Fruit fly (Drosophila melanogaster) whole organism, prepupa: ENCODE data around the gene Rsf1.
A peak's percentile ranks its signal among the peaks of the same experiment; 100 is the strongest.

Source experiments
- Blimp-1 ChIP-seq: fragments of 200-800 bp; sonication (Bioruptor generic); optimal IDR thresholded peaks from 3 replicates; lab custom pipeline; 2017; ENCODE audit warnings: missing biosample characterization, missing genetic modification characterization, mild to moderate bottlenecking, moderate library complexity, missing genetic modification reagents
- CG10631 ChIP-seq: fragments of 200-800 bp; sonication (Bioruptor generic); optimal IDR thresholded peaks from 2 replicates; lab custom pipeline; 2016; ENCODE audit warnings: missing biosample characterization, missing genetic modification characterization
- CG10669 ChIP-seq: fragments of 200-800 bp; sonication (Bioruptor generic); optimal IDR thresholded peaks from 3 replicates; lab custom pipeline; 2018; ENCODE audit warnings: missing biosample characterization, mild to moderate bottlenecking, missing genetic modification characterization, moderate library complexity
- CG11762 ChIP-seq: fragments of 200-800 bp; sonication (Bioruptor generic); optimal IDR thresholded peaks from 3 replicates; lab custom pipeline; 2016; ENCODE audit warnings: missing biosample characterization, missing genetic modification characterization; ENCODE audit not compliant: insufficient read depth
- CG11902 ChIP-seq: fragments of 200-800 bp; sonication (Bioruptor generic); optimal IDR thresholded peaks from 3 replicates; lab custom pipeline; 2016; ENCODE audit warnings: missing biosample characterization, missing genetic modification characterization
- CG1621 ChIP-seq: fragments of 200-800 bp; sonication (Bioruptor generic); optimal IDR thresholded peaks from 3 replicates; lab custom pipeline; 2018; ENCODE audit warnings: missing biosample characterization, mild to moderate bottlenecking, missing genetic modification characterization
- CG16779 ChIP-seq: fragments of 200-800 bp; sonication (Bioruptor generic); optimal IDR thresholded peaks from 3 replicates; lab custom pipeline; 2017; ENCODE audit warnings: missing biosample characterization, mild to moderate bottlenecking, missing genetic modification characterization
- CG3032 ChIP-seq: fragments of 200-800 bp; optimal IDR thresholded peaks from 2 replicates; lab custom pipeline; 2019; ENCODE audit warnings: missing biosample characterization, mild to moderate bottlenecking, missing genetic modification characterization, moderate library complexity
- CG31627 ChIP-seq: fragments of 200-800 bp; sonication (Bioruptor generic); optimal IDR thresholded peaks from 3 replicates; lab custom pipeline; 2016; ENCODE audit warnings: missing biosample characterization, missing genetic modification characterization
- CG32006 ChIP-seq: fragments of 200-800 bp; sonication (Bioruptor generic); optimal IDR thresholded peaks from 3 replicates; lab custom pipeline; 2017; ENCODE audit warnings: missing biosample characterization, mild to moderate bottlenecking, missing genetic modification characterization
- CG34406 ChIP-seq: fragments of 200-800 bp; sonication (Bioruptor generic); optimal IDR thresholded peaks from 3 replicates; lab custom pipeline; 2016; ENCODE audit warnings: missing biosample characterization, missing genetic modification characterization
- CG3919 ChIP-seq: fragments of 200-800 bp; sonication (Bioruptor generic); optimal IDR thresholded peaks from 3 replicates; lab custom pipeline; 2016; ENCODE audit warnings: missing biosample characterization, missing genetic modification characterization
- CG4318 ChIP-seq: fragments of 200-800 bp; sonication (Bioruptor generic); optimal IDR thresholded peaks from 3 replicates; lab custom pipeline; 2017; ENCODE audit warnings: missing biosample characterization, mild to moderate bottlenecking, missing genetic modification characterization
- CG6276 ChIP-seq: fragments of 200-800 bp; sonication (Bioruptor generic); optimal IDR thresholded peaks from 2 replicates; lab custom pipeline; 2017; ENCODE audit warnings: missing biosample characterization, mild to moderate bottlenecking, missing genetic modification characterization
- CG6808 ChIP-seq: fragments of 200-800 bp; sonication (Bioruptor generic); optimal IDR thresholded peaks from 3 replicates; lab custom pipeline; 2017; ENCODE audit warnings: missing biosample characterization, missing genetic modification characterization, mild to moderate bottlenecking, moderate library complexity, missing genetic modification reagents
- CG6854 ChIP-seq: fragments of 200-800 bp; sonication (Bioruptor generic); optimal IDR thresholded peaks from 2 replicates; lab custom pipeline; 2017; ENCODE audit warnings: missing biosample characterization, mild to moderate bottlenecking, missing genetic modification characterization
- CG7368 ChIP-seq: fragments of 200-800 bp; sonication (Bioruptor generic); optimal IDR thresholded peaks from 3 replicates; lab custom pipeline; 2016; ENCODE audit warnings: missing biosample characterization, missing genetic modification characterization
- CG8119 ChIP-seq: fragments of 200-800 bp; sonication (Bioruptor generic); IDR thresholded peaks from 3 replicates; pipeline ENCODE4 v1.3.6; 2022; ENCODE audit warnings: missing biosample characterization, missing genetic modification characterization
- CG8319 ChIP-seq: fragments of 200-800 bp; sonication (Bioruptor generic); optimal IDR thresholded peaks from 3 replicates; lab custom pipeline; 2016; ENCODE audit warnings: missing biosample characterization, missing genetic modification characterization
- CG8632 ChIP-seq: fragments of 200-800 bp; sonication (Bioruptor generic); optimal IDR thresholded peaks from 3 replicates; lab custom pipeline; 2016; ENCODE audit warnings: missing biosample characterization, missing genetic modification characterization
- CG9139 ChIP-seq: fragments of 200-800 bp; sonication (Bioruptor generic); optimal IDR thresholded peaks from 3 replicates; lab custom pipeline; 2017; ENCODE audit warnings: missing biosample characterization, mild to moderate bottlenecking, missing genetic modification characterization
- Eip75B ChIP-seq: fragments of 200-800 bp; sonication (Bioruptor generic); optimal IDR thresholded peaks from 3 replicates; lab custom pipeline; 2016; ENCODE audit warnings: missing biosample characterization, missing genetic modification characterization
- Eip78C ChIP-seq: fragments of 200-800 bp; sonication (Bioruptor generic); peaks from one replicate; lab custom pipeline; 2016; ENCODE audit warnings: missing biosample characterization, missing genetic modification characterization
- Eip93F ChIP-seq: fragments of 200-800 bp; sonication (Bioruptor generic); optimal IDR thresholded peaks from 2 replicates; lab custom pipeline; 2016; ENCODE audit warnings: missing biosample characterization, mild to moderate bottlenecking, missing genetic modification characterization
- Ets21C ChIP-seq: fragments of 200-800 bp; sonication (Bioruptor generic); optimal IDR thresholded peaks from 3 replicates; lab custom pipeline; 2016; ENCODE audit warnings: missing biosample characterization, missing genetic modification characterization
- Ets96B ChIP-seq: fragments of 200-800 bp; optimal IDR thresholded peaks from 2 replicates; lab custom pipeline; 2019; ENCODE audit warnings: missing biosample characterization, mild to moderate bottlenecking, missing genetic modification characterization, moderate library complexity
- Gug ChIP-seq: fragments of 200-800 bp; sonication (Bioruptor generic); IDR thresholded peaks from 2 replicates; pipeline ENCODE4 v1.3.6; 2022; ENCODE audit warnings: missing biosample characterization, missing genetic modification characterization
- Hr4 ChIP-seq: fragments of 200-800 bp; sonication (Bioruptor generic); optimal IDR thresholded peaks from 3 replicates; lab custom pipeline; 2016; ENCODE audit warnings: missing biosample characterization, missing genetic modification characterization
- Lpt ChIP-seq: fragments of 200-800 bp; sonication (Bioruptor generic); optimal IDR thresholded peaks from 3 replicates; lab custom pipeline; 2016; ENCODE audit warnings: missing biosample characterization, missing genetic modification characterization
- Met ChIP-seq: fragments of 200-800 bp; sonication (Bioruptor generic); optimal IDR thresholded peaks from 3 replicates; lab custom pipeline; 2016; ENCODE audit warnings: missing biosample characterization, missing genetic modification characterization
- OdsH ChIP-seq: fragments of 200-800 bp; sonication (Bioruptor generic); optimal IDR thresholded peaks from 3 replicates; lab custom pipeline; 2016; ENCODE audit warnings: missing biosample characterization, missing genetic modification characterization
- Smox ChIP-seq: fragments of 200-800 bp; sonication (Bioruptor generic); optimal IDR thresholded peaks from 3 replicates; lab custom pipeline; 2016; ENCODE audit warnings: missing biosample characterization, missing genetic modification characterization
- Sox102F ChIP-seq: fragments of 200-800 bp; sonication (Bioruptor generic); optimal IDR thresholded peaks from 2 replicates; lab custom pipeline; 2016; ENCODE audit warnings: missing biosample characterization, mild to moderate bottlenecking, missing genetic modification characterization
- Sox14 ChIP-seq: fragments of 200-800 bp; sonication (Bioruptor generic); optimal IDR thresholded peaks from 3 replicates; lab custom pipeline; 2016; ENCODE audit warnings: missing biosample characterization, missing genetic modification characterization
- Sox15 ChIP-seq: fragments of 200-800 bp; sonication (Bioruptor generic); optimal IDR thresholded peaks from 3 replicates; lab custom pipeline; 2016; ENCODE audit warnings: missing biosample characterization, missing genetic modification characterization
- achi ChIP-seq: fragments of 200-800 bp; sonication (Bioruptor generic); optimal IDR thresholded peaks from 3 replicates; lab custom pipeline; 2016; ENCODE audit warnings: missing biosample characterization, missing genetic modification characterization
- acj6 ChIP-seq: fragments of 200-800 bp; sonication (Bioruptor generic); optimal IDR thresholded peaks from 3 replicates; lab custom pipeline; 2016; ENCODE audit warnings: missing biosample characterization, missing genetic modification characterization
- cyc ChIP-seq: fragments of 200-800 bp; sonication (Bioruptor generic); optimal IDR thresholded peaks from 3 replicates; lab custom pipeline; 2016; ENCODE audit warnings: missing biosample characterization, missing genetic modification characterization
- dac ChIP-seq: fragments of 200-800 bp; sonication (Bioruptor generic); optimal IDR thresholded peaks from 2 replicates; lab custom pipeline; 2017; ENCODE audit warnings: missing biosample characterization, mild to moderate bottlenecking, missing genetic modification characterization
- dsx ChIP-seq: fragments of 200-800 bp; optimal IDR thresholded peaks from 3 replicates; lab custom pipeline; 2019; ENCODE audit warnings: missing biosample characterization, mild to moderate bottlenecking, missing genetic modification characterization, moderate library complexity; ENCODE audit not compliant: poor library complexity, severe bottlenecking
- esn ChIP-seq: fragments of 200-800 bp; sonication (Bioruptor generic); optimal IDR thresholded peaks from 2 replicates; lab custom pipeline; 2016; ENCODE audit warnings: missing biosample characterization, mild to moderate bottlenecking, missing genetic modification characterization, moderate library complexity
- fd59A ChIP-seq: fragments of 200-800 bp; sonication (Bioruptor generic); optimal IDR thresholded peaks from 2 replicates; lab custom pipeline; 2017; ENCODE audit warnings: missing biosample characterization, mild to moderate bottlenecking, missing genetic modification characterization, missing genetic modification reagents
- fd85E ChIP-seq: fragments of 200-800 bp; sonication (Bioruptor generic); optimal IDR thresholded peaks from 3 replicates; lab custom pipeline; 2016; ENCODE audit warnings: missing biosample characterization, missing genetic modification characterization
- fkh ChIP-seq: fragments of 200-800 bp; sonication (Bioruptor generic); optimal IDR thresholded peaks from 3 replicates; lab custom pipeline; 2017; ENCODE audit warnings: missing biosample characterization, mild to moderate bottlenecking, missing genetic modification characterization, moderate library complexity
- lz ChIP-seq: fragments of 200-800 bp; sonication (Bioruptor generic); optimal IDR thresholded peaks from 3 replicates; lab custom pipeline; 2016; ENCODE audit warnings: missing biosample characterization, missing genetic modification characterization
- net ChIP-seq: fragments of 200-800 bp; sonication (Bioruptor generic); optimal IDR thresholded peaks from 3 replicates; lab custom pipeline; 2016; ENCODE audit warnings: missing biosample characterization, missing genetic modification characterization
- spab ChIP-seq: fragments of 200-800 bp; sonication (Bioruptor generic); optimal IDR thresholded peaks from 2 replicates; lab custom pipeline; 2017; ENCODE audit warnings: missing biosample characterization, mild to moderate bottlenecking, missing genetic modification characterization, missing genetic modification reagents
- ss ChIP-seq, 2 experiments: fragments of 200-800 bp; sonication (Bioruptor generic); optimal IDR thresholded peaks; 2 replicates in 1 of 2; 3 replicates in 1 of 2; lab custom pipeline; 2017 to 2018; ENCODE audit warnings: mild to moderate bottlenecking in 2 of 2, missing biosample characterization in 2 of 2, missing genetic modification characterization in 2 of 2, moderate library complexity in 1 of 2
- svp ChIP-seq: fragments of 200-800 bp; sonication (Bioruptor generic); peaks from one replicate; lab custom pipeline; 2016; ENCODE audit warnings: missing biosample characterization, missing genetic modification characterization
- topi ChIP-seq: fragments of 200-800 bp; sonication (Bioruptor generic); optimal IDR thresholded peaks from 3 replicates; lab custom pipeline; 2016; ENCODE audit warnings: missing biosample characterization, missing genetic modification characterization
- vri ChIP-seq: fragments of 200-800 bp; sonication (Bioruptor generic); optimal IDR thresholded peaks from 3 replicates; lab custom pipeline; 2016; ENCODE audit warnings: missing biosample characterization, mild to moderate bottlenecking, missing genetic modification characterization

Gene Rsf1

dm6 chr2L:10260750-10261493, 2.4 kb downstream of the Rsf1 start, which contains the start of gene Pten:
TSS of gene Pten (minus strand) at chr2L:10261049.
- TF ChIP-seq Gug (GFP tag; lab: Robert Waterston, UW): no peak
- TF ChIP-seq CG3919 (GFP tag; lab: Kevin White, UChicago): no peak
- peak; percentile 80 for TF ChIP-seq Hr4 (GFP tag; lab: Kevin White, UChicago)
- no peak for TF ChIP-seq CG6808
- peak; percentile 25 for TF ChIP-seq CG6854
- no peak for TF ChIP-seq fd59A (GFP tag; lab: Kevin White, UChicago)
- no peak for TF ChIP-seq dac
- TF ChIP-seq CG32006: no peak
- TF ChIP-seq Blimp-1 (GFP tag; lab: Kevin White, UChicago): no peak
- TF ChIP-seq CG31627 (GFP tag; lab: Kevin White, UChicago): peak; percentile 56
- peak; percentile 67 for TF ChIP-seq esn (GFP tag; lab: Kevin White, UChicago)
- TF ChIP-seq cyc: peak; percentile 52
- no peak for TF ChIP-seq Smox (GFP tag; lab: Kevin White, UChicago)
- no peak for TF ChIP-seq CG9139
- TF ChIP-seq Eip93F (GFP tag; lab: Kevin White, UChicago): no peak
- no peak for TF ChIP-seq CG10669 (GFP tag; lab: Kevin White, UChicago)
- TF ChIP-seq Sox15 (GFP tag; lab: Kevin White, UChicago): peak; percentile 11
- TF ChIP-seq CG11902 (GFP tag; lab: Kevin White, UChicago): peak; percentile 33
- peak; percentile 89 for TF ChIP-seq Eip78C (GFP tag; lab: Kevin White, UChicago)
- TF ChIP-seq achi (GFP tag; lab: Kevin White, UChicago): no peak
- TF ChIP-seq Sox102F (GFP tag; lab: Kevin White, UChicago): no peak
- no peak for TF ChIP-seq net (GFP tag; lab: Kevin White, UChicago)
- peak; percentile 62 for TF ChIP-seq OdsH (GFP tag; lab: Kevin White, UChicago)
- TF ChIP-seq acj6: peak; percentile 50
- peak; percentile 66 for TF ChIP-seq Eip75B (GFP tag; lab: Kevin White, UChicago)
- TF ChIP-seq ss (GFP tag; optimal IDR thresholded peaks at IDR 0.05; lab: Kevin White, UChicago): peak in 1 of 2 experiments; percentile 3
- TF ChIP-seq CG11762 (GFP tag; lab: Kevin White, UChicago): no peak
- TF ChIP-seq svp (GFP tag; lab: Kevin White, UChicago): no peak
- no peak for TF ChIP-seq CG8119 (GFP tag; lab: Robert Waterston, UW)
- no peak for TF ChIP-seq vri (GFP tag; lab: Kevin White, UChicago)
- peak; percentile 68 for TF ChIP-seq topi (GFP tag; lab: Kevin White, UChicago)
- TF ChIP-seq CG3032 (tag; lab: Kevin White, UChicago): peak; percentile 61
- peak; percentile 69 for TF ChIP-seq lz
- TF ChIP-seq dsx (GFP tag; lab: Kevin White, UChicago): no peak
- TF ChIP-seq CG8632 (GFP tag; lab: Kevin White, UChicago): peak; percentile 37
- no peak for TF ChIP-seq CG34406
- no peak for TF ChIP-seq spab (GFP tag; lab: Kevin White, UChicago)
- TF ChIP-seq Sox14 (GFP tag; lab: Kevin White, UChicago): peak; percentile 55
- TF ChIP-seq Ets21C (GFP tag; lab: Kevin White, UChicago): peak; percentile 42
- TF ChIP-seq Ets96B (tag; lab: Kevin White, UChicago): peak; percentile 55
- peak; percentile 71 for TF ChIP-seq Met
- TF ChIP-seq CG4318 (GFP tag; lab: Kevin White, UChicago): no peak
- no peak for TF ChIP-seq CG16779
- no peak for TF ChIP-seq CG1621
- no peak for TF ChIP-seq CG6276 (GFP tag; lab: Kevin White, UChicago)
- TF ChIP-seq CG8319: peak; percentile 48
- no peak for TF ChIP-seq CG7368 (GFP tag; lab: Kevin White, UChicago)
- no peak for TF ChIP-seq fd85E (GFP tag; lab: Kevin White, UChicago)
- peak; percentile 86 for TF ChIP-seq fkh
- no peak for TF ChIP-seq CG10631
- TF ChIP-seq Lpt: no peak
